Worm (Caenorhabditis elegans) whole organism, young adult: Measurements from ENCODE around the gene isp-1.

Experiments used
- B0336.3 ChIP-seq: fragments of 200-800 bp; sonication (Bioruptor generic); IDR thresholded peaks from 2 replicates; pipeline ENCODE4 v1.3.6; 2022; ENCODE audit warnings: missing genetic modification characterization, missing compliant biosample characterization
- F10E7.11 ChIP-seq: sonication (generic microtip); optimal IDR thresholded peaks from 2 replicates; lab custom pipeline; 2017; ENCODE audit warnings: mild to moderate bottlenecking, missing genetic modification characterization, moderate library complexity, missing compliant biosample characterization
- F23B12.7 ChIP-seq: sonication (generic microtip); optimal IDR thresholded peaks from 2 replicates; lab custom pipeline; 2017; ENCODE audit warnings: missing genetic modification characterization, mild to moderate bottlenecking, missing compliant biosample characterization, antibody characterized with exemption, moderate library complexity; ENCODE audit not compliant: insufficient read depth
- F49E8.2 ChIP-seq: sonication (generic microtip); optimal IDR thresholded peaks from 3 replicates; lab custom pipeline; 2017; ENCODE audit warnings: missing genetic modification characterization, mild to moderate bottlenecking, missing compliant biosample characterization, antibody characterized with exemption, moderate library complexity; ENCODE audit not compliant: insufficient read depth
- F57A8.1 ChIP-seq: fragments of 200-800 bp; sonication (Bioruptor generic); optimal IDR thresholded peaks from 2 replicates; lab custom pipeline; 2018; ENCODE audit warnings: mild to moderate bottlenecking, missing genetic modification characterization, moderate library complexity, missing compliant biosample characterization
- T07F8.4 ChIP-seq: sonication (generic microtip); optimal IDR thresholded peaks from 2 replicates; lab custom pipeline; 2016; ENCODE audit warnings: mild to moderate bottlenecking, missing genetic modification characterization, moderate library complexity, missing compliant biosample characterization
- Y53F4B.3 ChIP-seq: fragments of 200-800 bp; sonication (Bioruptor generic); IDR thresholded peaks from 2 replicates; pipeline ENCODE4 v1.3.6; 2022; ENCODE audit warnings: missing genetic modification reagents, missing genetic modification characterization, missing compliant biosample characterization
- Y79H2A.3 ChIP-seq: fragments of 200-800 bp; sonication (Bioruptor generic); conservative IDR thresholded peaks from 2 replicates; pipeline ENCODE4 v1.3.6; 2022; ENCODE audit warnings: missing genetic modification reagents, missing genetic modification characterization, missing compliant biosample characterization
- attf-5 ChIP-seq: fragments of 200-800 bp; sonication (Bioruptor generic); optimal IDR thresholded peaks from 2 replicates; lab custom pipeline; 2018; ENCODE audit warnings: mild to moderate bottlenecking, missing genetic modification characterization, missing compliant biosample characterization
- ccch-3 ChIP-seq: fragments of 200-800 bp; sonication (Bioruptor generic); optimal IDR thresholded peaks from 2 replicates; lab custom pipeline; 2018; ENCODE audit warnings: mild to moderate bottlenecking, missing genetic modification characterization, missing compliant biosample characterization
- cebp-1 ChIP-seq, 2 experiments: fragments of 200-800 bp in 1 of 2; sonication (Bioruptor generic) in 1 of 2; sonication (generic microtip) in 1 of 2; IDR thresholded peaks in 1 of 2; optimal IDR thresholded peaks in 1 of 2; 2 replicates each; pipeline versions ENCODE4 v1.3.6 to Lab custom; 2017 to 2022; ENCODE audit warnings: missing compliant biosample characterization in 2 of 2, missing genetic modification characterization in 2 of 2, mild to moderate bottlenecking in 1 of 2, missing genetic modification reagents in 1 of 2, moderate library complexity in 1 of 2
- ceh-27 ChIP-seq: fragments of 200-800 bp; sonication (Bioruptor generic); optimal IDR thresholded peaks from 2 replicates; lab custom pipeline; 2018; ENCODE audit warnings: mild to moderate bottlenecking, missing genetic modification characterization, moderate library complexity, missing compliant biosample characterization
- dox-1 ChIP-seq: fragments of 200-800 bp; sonication (Bioruptor generic); IDR thresholded peaks from 2 replicates; pipeline ENCODE4 v1.3.6; 2022; ENCODE audit warnings: missing genetic modification reagents, missing genetic modification characterization, missing compliant biosample characterization
- efl-1 ChIP-seq: fragments of 150-350 bp; optimal IDR thresholded peaks from 2 replicates; lab custom pipeline; 2014; ENCODE audit warnings: missing biosample characterization, missing genetic modification reagents, missing genetic modification characterization
- egl-44 ChIP-seq: fragments of 200-800 bp; sonication (Bioruptor generic); IDR thresholded peaks from 2 replicates; pipeline ENCODE4 v1.3.6; 2022; ENCODE audit warnings: missing genetic modification reagents, missing genetic modification characterization, missing compliant biosample characterization
- ekl-4 ChIP-seq: fragments of 200-800 bp; sonication (Bioruptor generic); IDR thresholded peaks from 2 replicates; pipeline ENCODE4 v1.3.6; 2022; ENCODE audit warnings: missing genetic modification reagents, missing genetic modification characterization, missing compliant biosample characterization
- fkh-3 ChIP-seq: sonication (generic microtip); optimal IDR thresholded peaks from 2 replicates; lab custom pipeline; 2016; ENCODE audit warnings: mild to moderate bottlenecking, missing genetic modification characterization, missing compliant biosample characterization
- hmg-1.2 ChIP-seq: fragments of 200-800 bp; sonication (Bioruptor generic); IDR thresholded peaks from 2 replicates; pipeline ENCODE4 v1.3.6; 2022; ENCODE audit warnings: missing genetic modification reagents, missing genetic modification characterization, missing compliant biosample characterization
- hrde-1 ChIP-seq: sonication (generic microtip); optimal IDR thresholded peaks from 2 replicates; lab custom pipeline; 2016; ENCODE audit warnings: missing genetic modification characterization, mild to moderate bottlenecking, missing compliant biosample characterization, moderate library complexity, missing genotype, missing genetic modification reagents, borderline replicate concordance
- let-607 ChIP-seq, 2 experiments: fragments of 200-800 bp in 1 of 2; sonication (Bioruptor generic) in 1 of 2; sonication (generic microtip) in 1 of 2; optimal IDR thresholded peaks; 2 replicates each; lab custom pipeline; 2016 to 2018; ENCODE audit warnings: mild to moderate bottlenecking in 2 of 2, missing compliant biosample characterization in 2 of 2, missing genetic modification characterization in 2 of 2, moderate library complexity in 2 of 2, missing genotype in 1 of 2
- lin-26 ChIP-seq: fragments of 200-800 bp; sonication (Bioruptor generic); IDR thresholded peaks from 2 replicates; pipeline ENCODE4 v1.3.6; 2022; ENCODE audit warnings: missing genetic modification reagents, missing genetic modification characterization, missing compliant biosample characterization
- lin-40 ChIP-seq: sonication (generic microtip); optimal IDR thresholded peaks from 2 replicates; lab custom pipeline; 2016; ENCODE audit warnings: missing genetic modification characterization, mild to moderate bottlenecking, missing compliant biosample characterization, missing genotype, missing genetic modification reagents
- lin-54 ChIP-seq: fragments of 200-800 bp; sonication (Bioruptor generic); optimal IDR thresholded peaks from 2 replicates; lab custom pipeline; 2018; ENCODE audit warnings: mild to moderate bottlenecking, missing genetic modification characterization, missing compliant biosample characterization
- lir-1 ChIP-seq: fragments of 200-800 bp; sonication (Bioruptor generic); conservative IDR thresholded peaks from 2 replicates; pipeline ENCODE4 v1.3.6; 2022; ENCODE audit warnings: missing genetic modification reagents, missing genetic modification characterization, missing compliant biosample characterization
- madf-10 ChIP-seq: sonication (generic microtip); optimal IDR thresholded peaks from 2 replicates; lab custom pipeline; 2016; ENCODE audit warnings: mild to moderate bottlenecking, missing genetic modification characterization, missing compliant biosample characterization
- madf-3 ChIP-seq: fragments of 200-800 bp; sonication (Bioruptor generic); IDR thresholded peaks from 2 replicates; pipeline ENCODE4 v1.3.6; 2022; ENCODE audit warnings: missing genetic modification reagents, missing genetic modification characterization, missing compliant biosample characterization
- mel-28 ChIP-seq: sonication (generic microtip); optimal IDR thresholded peaks from 2 replicates; lab custom pipeline; 2016; ENCODE audit warnings: borderline replicate concordance, mild to moderate bottlenecking, missing genetic modification characterization, missing compliant biosample characterization
- nfya-1 ChIP-seq: sonication (generic microtip); optimal IDR thresholded peaks from 2 replicates; lab custom pipeline; 2017; ENCODE audit warnings: antibody characterized with exemption, missing compliant biosample characterization, missing genetic modification characterization, borderline replicate concordance; ENCODE audit not compliant: insufficient read depth
- nfyb-1 ChIP-seq: fragments of 200-800 bp; sonication (Bioruptor generic); IDR thresholded peaks from 2 replicates; pipeline ENCODE4 v1.3.6; 2022; ENCODE audit warnings: missing genetic modification reagents, missing genetic modification characterization, missing compliant biosample characterization
- nhr-80 ChIP-seq: sonication (generic microtip); optimal IDR thresholded peaks from 2 replicates; lab custom pipeline; 2016; ENCODE audit warnings: missing genetic modification characterization, missing compliant biosample characterization
- repo-1 ChIP-seq: sonication (generic microtip); optimal IDR thresholded peaks from 2 replicates; lab custom pipeline; 2017; ENCODE audit warnings: mild to moderate bottlenecking, missing genetic modification characterization, missing compliant biosample characterization
- sea-2 ChIP-seq: fragments of 200-800 bp; sonication (Bioruptor generic); IDR thresholded peaks from 2 replicates; pipeline ENCODE4 v1.3.6; 2022; ENCODE audit warnings: missing genetic modification characterization, missing compliant biosample characterization
- snpc-1.1 ChIP-seq: sonication (generic microtip); optimal IDR thresholded peaks from 2 replicates; lab custom pipeline; 2017; ENCODE audit warnings: missing genetic modification characterization, mild to moderate bottlenecking, missing compliant biosample characterization, antibody characterized with exemption, moderate library complexity, missing genotype, missing genetic modification reagents; ENCODE audit not compliant: insufficient read depth
- snpc-1.3 ChIP-seq: sonication (generic microtip); optimal IDR thresholded peaks from 2 replicates; lab custom pipeline; 2017; ENCODE audit warnings: missing genetic modification characterization, mild to moderate bottlenecking, missing compliant biosample characterization, antibody characterized with exemption, moderate library complexity, missing genotype, missing genetic modification reagents; ENCODE audit not compliant: insufficient read depth
- tbp1 ChIP-seq: fragments of 200-800 bp; sonication (Bioruptor generic); optimal IDR thresholded peaks from 2 replicates; lab custom pipeline; 2018; ENCODE audit warnings: mild to moderate bottlenecking, missing genetic modification characterization, missing compliant biosample characterization
- ztf-3 ChIP-seq: fragments of 200-800 bp; sonication (Bioruptor generic); optimal IDR thresholded peaks from 2 replicates; lab custom pipeline; 2018; ENCODE audit warnings: mild to moderate bottlenecking, missing genetic modification characterization, missing compliant biosample characterization

The isp-1 gene

DNA sequence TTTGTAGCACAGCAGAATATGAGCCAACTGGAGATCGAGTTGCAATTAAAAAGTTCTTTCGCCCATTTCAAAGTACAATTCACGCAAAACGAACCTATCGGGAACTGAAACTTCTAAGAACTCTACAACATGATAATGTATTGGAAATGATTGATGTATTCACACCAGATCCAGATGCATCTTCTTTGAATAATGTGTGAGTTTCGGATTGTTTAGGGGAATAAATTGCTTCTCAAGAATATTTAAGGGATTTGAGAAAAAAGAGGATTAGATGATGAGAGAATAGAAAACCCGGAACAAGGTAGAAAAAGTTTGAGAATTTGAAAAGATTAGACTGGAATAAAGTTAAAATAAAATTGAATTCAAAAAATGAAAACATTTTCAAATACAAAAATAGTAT is 8.5 kb upstream of the isp-1 start (continued):
- TF ChIP-seq ekl-4 (GFP tag; lab: Robert Waterston, UW): no peak
- TF ChIP-seq cebp-1 (GFP tag; IDR thresholded peaks at IDR 0.05; lab: Robert Waterston, UW): no peak
- TF ChIP-seq cebp-1 (tag; optimal IDR thresholded peaks at IDR 0.05; lab: Kevin White, UChicago): no peak
- TF ChIP-seq nfya-1: no peak
- TF ChIP-seq F10E7.11 (tag; lab: Kevin White, UChicago): no peak
- TF ChIP-seq, all 124 proteins: peak for 0

DNA sequence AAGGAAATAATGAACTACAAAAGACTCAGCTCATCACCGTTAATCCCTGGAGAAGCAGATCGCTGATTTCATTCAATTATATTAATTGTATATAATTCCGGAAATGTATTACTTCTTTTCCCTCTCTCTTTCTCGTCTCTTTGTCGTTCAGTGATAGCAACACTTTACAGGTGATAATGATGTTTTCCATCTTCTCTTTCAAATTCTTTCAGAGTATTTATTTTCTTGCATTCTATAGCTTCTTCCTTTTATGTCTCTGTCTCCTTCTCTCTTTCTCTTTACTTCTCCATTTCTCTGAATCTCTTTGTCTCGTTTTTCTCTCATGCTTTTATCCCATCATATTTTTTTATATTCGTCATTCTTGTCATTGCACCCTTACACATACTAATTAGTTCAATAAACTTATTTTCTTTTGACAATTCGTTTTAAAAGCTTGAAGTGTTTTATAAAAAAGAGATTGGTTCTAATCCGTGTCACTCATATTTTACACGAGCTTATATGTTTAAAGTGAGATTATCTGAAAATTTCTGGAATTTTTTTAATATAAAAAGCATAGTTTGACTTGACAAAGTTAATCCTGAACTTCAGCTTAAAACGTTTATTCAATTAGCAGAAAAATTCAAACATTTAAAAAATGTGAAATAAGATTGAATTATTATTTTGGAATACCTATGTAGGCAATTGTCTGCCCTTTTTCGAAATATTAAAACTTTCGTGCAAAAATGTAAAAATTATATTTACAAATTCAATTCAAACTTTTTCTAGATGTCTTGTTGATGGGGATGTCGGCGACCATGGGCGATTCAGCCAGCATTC is 7.1 kb upstream of the isp-1 start, which contains the start of gene pmk-2:
Gene pmk-2 (plus strand): TSS at position 766 of the 816 bp plus-strand sequence.
- peak; percentile 18 for TF ChIP-seq nhr-80 (tag; lab: Kevin White, UChicago)
- TF ChIP-seq ztf-3 (GFP tag; lab: Kevin White, UChicago): no peak
- peak; percentile 24; the same call in 1 of the 2 replicates for TF ChIP-seq hmg-1.2

DNA sequence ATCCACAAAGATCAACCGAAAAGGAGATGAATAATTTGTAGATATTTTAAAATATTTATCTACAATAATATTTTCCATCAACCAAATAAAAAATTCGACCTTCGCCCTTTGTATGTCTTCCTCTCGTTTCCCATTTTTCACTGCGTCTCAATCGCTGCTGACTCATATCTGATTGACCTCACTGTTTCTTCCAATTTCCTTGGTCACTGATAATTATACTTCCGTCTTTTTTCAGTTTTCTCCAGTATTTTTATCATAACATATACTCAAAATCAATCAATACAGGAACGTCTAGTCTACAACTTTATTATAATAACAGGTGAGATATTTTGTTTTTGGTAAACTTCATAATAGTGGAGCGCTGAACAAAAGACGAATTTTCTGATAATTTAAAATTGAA is 3.1 kb upstream of the isp-1 start, which contains the start of gene pmk-3:
Gene pmk-3 (plus strand): TSS at position 236 of the 400 bp plus-strand sequence.
- TF ChIP-seq cebp-1 (GFP tag; IDR thresholded peaks at IDR 0.05; lab: Robert Waterston, UW): no peak
- no peak for TF ChIP-seq cebp-1 (tag; optimal IDR thresholded peaks at IDR 0.05; lab: Kevin White, UChicago)
- TF ChIP-seq let-607 (tag; optimal IDR thresholded peaks at IDR 0.05; lab: Kevin White, UChicago): peak in 1 of 2 experiments; percentile 19
- peak; percentile 11 for TF ChIP-seq F23B12.7 (tag; lab: Kevin White, UChicago)
- peak; percentile 68 for TF ChIP-seq nhr-80 (tag; lab: Kevin White, UChicago)
- no peak for TF ChIP-seq hrde-1 (tag; lab: Kevin White, UChicago)
- TF ChIP-seq sea-2: no peak

DNA sequence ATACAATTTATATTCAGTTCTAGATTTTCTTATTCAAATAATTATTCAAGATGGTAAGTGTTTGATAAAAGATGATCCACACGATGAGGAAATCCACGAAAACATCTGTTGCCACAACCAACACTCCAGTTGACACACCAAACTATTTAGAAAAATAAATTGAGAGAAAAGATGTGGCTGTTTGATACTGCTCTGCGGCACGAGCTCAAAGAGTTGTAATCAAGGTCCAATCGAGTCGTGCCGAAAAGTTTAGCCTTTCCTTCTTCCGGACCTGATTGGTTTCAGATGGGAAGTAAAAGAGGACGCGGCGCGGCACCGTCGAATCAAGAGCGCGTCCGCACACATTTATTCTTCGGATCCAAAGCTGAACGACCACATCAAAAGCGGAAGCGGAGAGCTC is 693 bp upstream of the isp-1 start:
- TF ChIP-seq madf-3 (GFP tag; lab: Robert Waterston, UW) (no peak), fkh-3 (tag; lab: Kevin White, UChicago) (no peak), F49E8.2 (no peak), lir-1 (no peak), efl-1 (no peak), cebp-1 (GFP tag; IDR thresholded peaks at IDR 0.05; lab: Robert Waterston, UW) (no peak), cebp-1 (tag; optimal IDR thresholded peaks at IDR 0.05; lab: Kevin White, UChicago) (no peak), mel-28 (tag; lab: Kevin White, UChicago) (no peak)

DNA sequence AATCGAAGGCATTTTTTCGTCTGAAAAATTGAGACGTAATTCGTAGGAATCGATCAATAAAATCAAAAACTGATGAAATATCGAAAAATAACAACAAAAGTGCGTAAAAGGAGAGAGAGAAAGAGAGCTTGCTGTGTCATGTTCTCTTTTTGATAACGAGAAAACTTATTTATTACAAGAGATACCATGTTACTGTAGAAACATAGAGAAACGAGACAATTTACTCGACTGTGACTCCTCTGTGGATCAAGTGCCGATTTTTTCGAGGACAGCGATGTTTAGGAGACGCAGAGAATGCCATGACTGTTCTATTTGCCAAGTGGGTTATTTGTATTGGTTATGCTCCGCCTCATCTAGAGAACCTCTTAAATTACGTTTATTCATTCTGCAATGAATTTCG is 2.3 kb downstream of the isp-1 start, which contains the start of gene sph-1:
Gene sph-1 (minus strand): TSS at position 23 of the 400 bp plus-strand sequence.
- peak; percentile 47; the same call in 1 of the 2 replicates for TF ChIP-seq hmg-1.2
- TF ChIP-seq cebp-1 (GFP tag; IDR thresholded peaks at IDR 0.05; lab: Robert Waterston, UW): no peak
- TF ChIP-seq cebp-1 (tag; optimal IDR thresholded peaks at IDR 0.05; lab: Kevin White, UChicago): peak; percentile 57
- no peak for TF ChIP-seq ccch-3 (GFP tag; lab: Kevin White, UChicago)
- TF ChIP-seq tbp1 (GFP tag; lab: Kevin White, UChicago): peak; percentile 0
- TF ChIP-seq repo-1 (tag; lab: Kevin White, UChicago): peak; percentile 51
- no peak for TF ChIP-seq snpc-1.1 (tag; lab: Kevin White, UChicago)
- 0 out of 2 replicates have a peak, but pooled peaks have one; percentile 15 for TF ChIP-seq lin-26 (GFP tag; lab: Robert Waterston, UW)
- no peak for TF ChIP-seq Y53F4B.3 (GFP tag; lab: Robert Waterston, UW)
- no peak for TF ChIP-seq madf-3 (GFP tag; lab: Robert Waterston, UW)
- peak; percentile 61; the same call in 1 of the 2 replicates for TF ChIP-seq B0336.3 (GFP tag; lab: Robert Waterston, UW)
- 0 out of 2 replicates have a peak, but pooled peaks have one; percentile 26 for TF ChIP-seq dox-1 (GFP tag; lab: Robert Waterston, UW)
- peak; percentile 4 for TF ChIP-seq snpc-1.3
- TF ChIP-seq nhr-80 (tag; lab: Kevin White, UChicago): peak; percentile 69
- no peak for TF ChIP-seq F57A8.1 (GFP tag; lab: Kevin White, UChicago)
- TF ChIP-seq lin-40 (tag; lab: Kevin White, UChicago): peak; percentile 30
- peak; percentile 0 for TF ChIP-seq lin-54
- no peak for TF ChIP-seq T07F8.4 (tag; lab: Kevin White, UChicago)
- peak; percentile 42 for TF ChIP-seq madf-10 (tag; lab: Kevin White, UChicago)
- TF ChIP-seq egl-44 (GFP tag; lab: Robert Waterston, UW): no peak
- TF ChIP-seq nfyb-1 (GFP tag; lab: Robert Waterston, UW): 0 out of 2 replicates have a peak, but pooled peaks have one; percentile 13
- TF ChIP-seq attf-5 (GFP tag; lab: Kevin White, UChicago): peak; percentile 48
- no peak for TF ChIP-seq Y79H2A.3
- TF ChIP-seq ceh-27 (GFP tag; lab: Kevin White, UChicago): peak; percentile 3
